Worm (Caenorhabditis elegans): Measurements from ENCODE around the gene F59A6.12.

DNA sequence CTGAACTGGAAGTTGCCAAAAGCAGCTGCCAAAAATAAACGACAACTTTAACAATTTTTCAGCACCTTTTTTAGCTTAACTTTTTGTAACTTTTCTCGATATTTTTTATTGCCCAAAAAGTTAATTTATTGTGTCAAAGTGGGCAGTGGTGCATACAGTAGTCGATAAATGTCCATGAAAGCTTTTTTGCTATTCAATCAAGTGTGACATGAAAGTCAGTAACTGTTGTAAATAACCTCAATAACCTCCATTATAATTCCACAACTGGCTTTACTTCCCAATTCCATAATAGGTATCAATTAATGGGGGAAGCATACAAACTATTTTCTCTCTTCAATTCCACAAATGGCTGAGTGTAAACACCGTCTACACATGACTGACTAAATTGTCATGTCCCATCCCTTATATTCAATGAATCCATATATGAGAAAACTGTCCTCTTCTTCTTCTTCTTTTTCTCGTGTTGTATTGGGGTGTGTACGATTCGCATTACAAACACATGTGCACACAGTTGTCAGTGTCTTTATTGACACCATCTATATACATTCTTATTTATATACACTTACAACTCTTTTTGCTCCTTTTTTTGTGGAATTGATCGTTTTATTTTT lies 36.4 kb upstream of the F59A6.12 start:
- no peak for TF ChIP-seq pag-3 (tag; optimal IDR thresholded peaks at IDR 0.05; ENCODE audit: borderline replicate concordance)
- TF ChIP-seq nhr-11 (tag; optimal IDR thresholded peaks at IDR 0.05): no peak
- TF ChIP-seq ceh-31 (tag; optimal IDR thresholded peaks at IDR 0.05): peak; percentile 18
- TF ChIP-seq elt-2 (tag; optimal IDR thresholded peaks at IDR 0.05): no peak
- no peak for TF ChIP-seq F13H6.1 (tag; optimal IDR thresholded peaks at IDR 0.05)
- no peak for TF ChIP-seq unc-55 (GFP tag; optimal IDR thresholded peaks at IDR 0.05)
- TF ChIP-seq fkh-10 (GFP tag; optimal IDR thresholded peaks at IDR 0.05): no peak
